Fruit fly (Drosophila melanogaster) whole organism, embryonic: ENCODE data around the gene PGAP2.

Source experiments
- Ada2b ChIP-seq: fragments of 200-800 bp; sonication (Bioruptor generic); IDR thresholded peaks from 2 replicates; pipeline ENCODE4 v1.3.6; 2022; ENCODE audit warnings: missing biosample characterization, missing genetic modification characterization
- Aef1 ChIP-seq: fragments of 200-800 bp; sonication (Bioruptor generic); IDR thresholded peaks from 3 replicates; pipeline ENCODE4 v1.3.6; 2022; ENCODE audit warnings: missing biosample characterization, missing genetic modification characterization
- CG10274 ChIP-seq: fragments of 200-800 bp; sonication (Bioruptor generic); optimal IDR thresholded peaks from 3 replicates; lab custom pipeline; 2017; ENCODE audit warnings: missing biosample characterization, mild to moderate bottlenecking, missing genetic modification characterization
- CG10321 ChIP-seq: fragments of 200-800 bp; sonication (Bioruptor generic); IDR thresholded peaks from 2 replicates; pipeline ENCODE4 v1.3.6; 2022; ENCODE audit warnings: missing biosample characterization, missing genetic modification characterization
- CG10431 ChIP-seq: fragments of 200-800 bp; sonication (Bioruptor generic); optimal IDR thresholded peaks from 3 replicates; lab custom pipeline; 2018; ENCODE audit warnings: missing biosample characterization, mild to moderate bottlenecking, missing genetic modification characterization
- CG10543 ChIP-seq: fragments of 200-800 bp; sonication (Bioruptor generic); optimal IDR thresholded peaks from 3 replicates; lab custom pipeline; 2017; ENCODE audit warnings: missing biosample characterization, mild to moderate bottlenecking, missing genetic modification characterization, moderate library complexity
- CG12071 ChIP-seq: fragments of 200-800 bp; sonication (Bioruptor generic); optimal IDR thresholded peaks from 3 replicates; lab custom pipeline; 2018; ENCODE audit warnings: missing biosample characterization, mild to moderate bottlenecking, missing genetic modification characterization
- CG14014 ChIP-seq: fragments of 200-800 bp; sonication (Bioruptor generic); IDR thresholded peaks from 2 replicates; pipeline ENCODE4 v1.3.6; 2022; ENCODE audit warnings: missing biosample characterization, missing genetic modification characterization
- CG14710 ChIP-seq: fragments of 200-800 bp; sonication (Bioruptor generic); optimal IDR thresholded peaks from 3 replicates; lab custom pipeline; 2019; ENCODE audit warnings: missing biosample characterization, mild to moderate bottlenecking, missing genetic modification characterization, moderate library complexity
- CG1832 ChIP-seq: fragments of 200-800 bp; sonication (Bioruptor generic); optimal IDR thresholded peaks from 2 replicates; lab custom pipeline; 2017; ENCODE audit warnings: missing biosample characterization, mild to moderate bottlenecking, missing genetic modification characterization, inconsistent platforms
- CG31224 ChIP-seq: fragments of 200-800 bp; sonication (Bioruptor generic); IDR thresholded peaks from 2 replicates; pipeline ENCODE4 v1.3.6; 2022; ENCODE audit warnings: missing biosample characterization, missing genetic modification characterization
- CG31365 ChIP-seq: fragments of 200-800 bp; sonication (Bioruptor generic); optimal IDR thresholded peaks from 2 replicates; lab custom pipeline; 2018; ENCODE audit warnings: missing biosample characterization, mild to moderate bottlenecking, missing genetic modification characterization
- CG32772 ChIP-seq: fragments of 200-800 bp; sonication (Bioruptor generic); IDR thresholded peaks from 2 replicates; pipeline ENCODE4 v1.3.6; 2022; ENCODE audit warnings: missing biosample characterization, missing genetic modification characterization
- CG3407 ChIP-seq: fragments of 200-800 bp; sonication (Bioruptor generic); optimal IDR thresholded peaks from 2 replicates; lab custom pipeline; 2018; ENCODE audit warnings: missing biosample characterization, mild to moderate bottlenecking, missing genetic modification characterization
- CG5245 ChIP-seq: fragments of 200-800 bp; sonication (Bioruptor generic); optimal IDR thresholded peaks from 3 replicates; lab custom pipeline; 2016; ENCODE audit warnings: missing biosample characterization, missing genetic modification characterization
- CG8359 ChIP-seq: fragments of 200-800 bp; sonication (Bioruptor generic); optimal IDR thresholded peaks from 2 replicates; lab custom pipeline; 2017; ENCODE audit warnings: missing biosample characterization, mild to moderate bottlenecking, missing genetic modification characterization, borderline replicate concordance
- CG9876 ChIP-seq: fragments of 200-800 bp; sonication (Bioruptor generic); optimal IDR thresholded peaks from 2 replicates; lab custom pipeline; 2016; ENCODE audit warnings: missing biosample characterization, missing genetic modification characterization
- CkIIα-i1 ChIP-seq: fragments of 200-800 bp; sonication (Bioruptor generic); IDR thresholded peaks from 2 replicates; pipeline ENCODE4 v1.3.6; 2022; ENCODE audit warnings: missing biosample characterization, missing genetic modification characterization
- Dp ChIP-seq: fragments of 200-800 bp; sonication (Bioruptor generic); optimal IDR thresholded peaks from 2 replicates; lab custom pipeline; 2018; ENCODE audit warnings: missing biosample characterization, mild to moderate bottlenecking, missing genetic modification characterization, moderate library complexity
- Elba2 ChIP-seq: fragments of 200-800 bp; sonication (Bioruptor generic); optimal IDR thresholded peaks from 3 replicates; lab custom pipeline; 2016; ENCODE audit warnings: missing biosample characterization, missing genetic modification characterization
- Fer1 ChIP-seq: fragments of 200-800 bp; sonication (Bioruptor generic); optimal IDR thresholded peaks from 2 replicates; lab custom pipeline; 2017; ENCODE audit warnings: missing biosample characterization, mild to moderate bottlenecking, missing genetic modification characterization
- HHEX ChIP-seq: fragments of 200-800 bp; sonication (Bioruptor generic); optimal IDR thresholded peaks from 3 replicates; lab custom pipeline; 2017; ENCODE audit warnings: missing biosample characterization, mild to moderate bottlenecking, missing genetic modification characterization, missing genetic modification reagents
- HmgZ ChIP-seq: fragments of 200-800 bp; sonication (Bioruptor generic); optimal IDR thresholded peaks from 2 replicates; lab custom pipeline; 2018; ENCODE audit warnings: missing biosample characterization, mild to moderate bottlenecking, missing genetic modification characterization
- Hmr ChIP-seq: fragments of 200-800 bp; sonication (Bioruptor generic); optimal IDR thresholded peaks from 3 replicates; lab custom pipeline; 2017; ENCODE audit warnings: mild to moderate bottlenecking, missing biosample characterization, missing genetic modification reagents, missing genetic modification characterization
- Kr ChIP-seq: fragments of 200-800 bp; sonication (Bioruptor generic); optimal IDR thresholded peaks from 2 replicates; lab custom pipeline; 2017; ENCODE audit warnings: missing biosample characterization, mild to moderate bottlenecking, missing genetic modification characterization
- MBD-R2 ChIP-seq: fragments of 200-800 bp; sonication (Bioruptor generic); IDR thresholded peaks from 2 replicates; pipeline ENCODE4 v1.3.6; 2022; ENCODE audit warnings: missing biosample characterization, missing genetic modification characterization
- MTF-1 ChIP-seq: fragments of 200-800 bp; sonication (Bioruptor generic); optimal IDR thresholded peaks from 2 replicates; lab custom pipeline; 2018; ENCODE audit warnings: missing biosample characterization, mild to moderate bottlenecking, missing genetic modification characterization, borderline replicate concordance
- Mes4 ChIP-seq: fragments of 200-800 bp; sonication (Bioruptor generic); optimal IDR thresholded peaks from 2 replicates; lab custom pipeline; 2016; ENCODE audit warnings: missing biosample characterization, missing genetic modification characterization
- Sox102F ChIP-seq: fragments of 200-800 bp; sonication (Bioruptor generic); optimal IDR thresholded peaks from 2 replicates; lab custom pipeline; 2018; ENCODE audit warnings: missing biosample characterization, mild to moderate bottlenecking, missing genetic modification characterization, moderate library complexity
- YL-1 ChIP-seq: fragments of 200-800 bp; sonication (Bioruptor generic); optimal IDR thresholded peaks from 3 replicates; lab custom pipeline; 2017; ENCODE audit warnings: missing biosample characterization, mild to moderate bottlenecking, missing genetic modification characterization
- ap ChIP-seq: fragments of 200-800 bp; sonication (Bioruptor generic); IDR thresholded peaks from 2 replicates; pipeline ENCODE4 v1.3.6; 2022; ENCODE audit warnings: missing biosample characterization, missing genetic modification characterization
- bbx ChIP-seq: fragments of 200-800 bp; sonication (Bioruptor generic); IDR thresholded peaks from 2 replicates; pipeline ENCODE4 v1.3.6; 2022; ENCODE audit warnings: missing biosample characterization, missing genetic modification characterization; ENCODE audit not compliant: partially characterized antibody
- exex ChIP-seq: fragments of 200-800 bp; sonication (Bioruptor generic); optimal IDR thresholded peaks from 4 replicates; lab custom pipeline; 2018; ENCODE audit warnings: missing biosample characterization, mild to moderate bottlenecking, missing genetic modification characterization, moderate library complexity
- fd3F ChIP-seq: fragments of 200-800 bp; sonication (Bioruptor generic); optimal IDR thresholded peaks from 2 replicates; lab custom pipeline; 2018; ENCODE audit warnings: missing biosample characterization, mild to moderate bottlenecking, missing genetic modification characterization, moderate library complexity
- ham ChIP-seq: fragments of 200-800 bp; sonication (Bioruptor generic); IDR thresholded peaks from 2 replicates; pipeline ENCODE4 v1.3.6; 2022; ENCODE audit warnings: missing biosample characterization, missing genetic modification characterization
- hb ChIP-seq: fragments of 200-800 bp; sonication (Bioruptor generic); IDR thresholded peaks from 3 replicates; pipeline ENCODE4 v1.3.6; 2022; ENCODE audit warnings: missing biosample characterization, missing genetic modification characterization; ENCODE audit not compliant: partially characterized antibody
- hbn ChIP-seq: fragments of 200-800 bp; sonication (Bioruptor generic); IDR thresholded peaks from 2 replicates; pipeline ENCODE4 v1.3.6; 2022; ENCODE audit warnings: missing biosample characterization, missing genetic modification characterization; ENCODE audit not compliant: partially characterized antibody
- ind ChIP-seq: fragments of 200-800 bp; sonication (Bioruptor generic); optimal IDR thresholded peaks from 3 replicates; lab custom pipeline; 2016; ENCODE audit warnings: missing biosample characterization, missing genetic modification characterization
- lab ChIP-seq: fragments of 200-800 bp; sonication (Bioruptor generic); optimal IDR thresholded peaks from 3 replicates; lab custom pipeline; 2017; ENCODE audit warnings: missing biosample characterization, missing genetic modification characterization, mild to moderate bottlenecking, moderate library complexity, missing genetic modification reagents
- mam ChIP-seq: fragments of 200-800 bp; sonication (Bioruptor generic); optimal IDR thresholded peaks from 3 replicates; lab custom pipeline; 2016; ENCODE audit warnings: missing biosample characterization, missing genetic modification characterization
- nerfin-2 ChIP-seq: fragments of 200-800 bp; sonication (Bioruptor generic); IDR thresholded peaks from 2 replicates; pipeline ENCODE4 v1.3.6; 2022; ENCODE audit warnings: missing biosample characterization, missing genetic modification characterization; ENCODE audit not compliant: partially characterized antibody
- repo ChIP-seq: fragments of 200-800 bp; sonication (Bioruptor generic); optimal IDR thresholded peaks from 2 replicates; lab custom pipeline; 2016; ENCODE audit warnings: missing biosample characterization, missing genetic modification characterization
- salm ChIP-seq: fragments of 200-800 bp; sonication (Bioruptor generic); optimal IDR thresholded peaks from 2 replicates; lab custom pipeline; 2018; ENCODE audit warnings: missing biosample characterization, mild to moderate bottlenecking, missing genetic modification characterization
- sna ChIP-seq: fragments of 200-800 bp; sonication (Bioruptor generic); IDR thresholded peaks from 2 replicates; pipeline ENCODE4 v1.3.6; 2022; ENCODE audit warnings: missing biosample characterization, missing genetic modification characterization; ENCODE audit not compliant: partially characterized antibody
- sqz ChIP-seq: fragments of 200-800 bp; sonication (Bioruptor generic); optimal IDR thresholded peaks from 3 replicates; lab custom pipeline; 2018; ENCODE audit warnings: missing biosample characterization, mild to moderate bottlenecking, missing genetic modification characterization

PGAP2 gene

DNA sequence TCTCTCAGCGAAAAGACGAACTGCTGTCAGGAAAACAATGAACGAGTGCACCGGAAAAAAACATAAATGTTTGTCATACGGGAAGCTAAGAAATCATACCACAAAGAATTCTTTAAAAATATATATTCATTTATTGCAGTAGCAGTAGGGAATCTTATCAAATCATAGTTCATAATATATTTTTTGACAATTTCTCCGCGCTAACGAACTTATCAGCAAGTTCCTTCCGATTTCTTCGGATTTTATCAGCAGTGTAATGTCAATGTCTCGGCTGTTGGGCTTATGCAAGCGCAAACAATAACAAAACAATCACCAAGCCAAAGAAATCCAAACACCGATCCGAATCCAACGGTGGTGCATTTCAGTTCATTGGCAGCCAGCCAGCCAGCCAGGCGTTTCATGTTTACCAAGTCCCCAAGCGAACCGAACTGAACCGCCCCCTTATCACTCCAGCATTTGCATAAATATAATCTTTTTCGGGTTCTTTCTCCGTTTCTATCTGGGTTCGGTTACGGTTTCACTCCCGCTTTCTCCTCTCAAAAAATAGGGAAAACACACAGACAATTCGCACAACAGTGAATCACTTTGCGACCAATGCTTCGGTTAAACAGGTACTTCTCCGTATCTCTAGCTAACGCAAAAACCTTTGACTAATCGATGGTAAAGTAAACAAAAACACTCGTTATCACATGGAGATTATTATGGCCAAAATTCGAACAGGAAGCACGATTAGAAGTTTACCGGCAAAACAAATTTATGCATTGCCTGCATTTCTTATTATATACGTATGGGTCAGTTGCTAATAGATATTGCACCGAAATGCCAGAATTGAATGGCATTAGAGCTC lies 8.4 kb upstream of the PGAP2 start (continued):
- TF ChIP-seq salm (tag; lab: Kevin White, UChicago) (peak; percentile 44), CG10431 (GFP tag; lab: Kevin White, UChicago) (peak; percentile 24), CG10321 (GFP tag; lab: Robert Waterston, UW) (no peak), Kr (GFP tag; lab: Kevin White, UChicago) (peak; percentile 27), CG3407 (peak; percentile 57), hb (GFP tag; lab: Robert Waterston, UW) (no peak), HmgZ (no peak), lab (GFP tag; lab: Kevin White, UChicago) (no peak), CG1832 (GFP tag; lab: Kevin White, UChicago) (no peak), ham (GFP tag; lab: Robert Waterston, UW) (no peak), Ada2b (GFP tag; lab: Robert Waterston, UW) (no peak), CG8359 (GFP tag; lab: Kevin White, UChicago) (no peak), MBD-R2 (GFP tag; lab: Robert Waterston, UW) (no peak), ap (no peak), repo (no peak), CkIIα-i1 (GFP tag; lab: Robert Waterston, UW) (no peak), Dp (no peak), CG12071 (GFP tag; lab: Kevin White, UChicago) (no peak), Mes4 (peak; percentile 18), mam (GFP tag; lab: Kevin White, UChicago) (no peak), bbx (GFP tag; lab: Robert Waterston, UW) (no peak), Fer1 (GFP tag; lab: Kevin White, UChicago) (no peak), CG10274 (no peak), Aef1 (no peak), CG31365 (tag; lab: Kevin White, UChicago) (no peak), CG5245 (peak; percentile 19), CG14014 (GFP tag; lab: Robert Waterston, UW) (no peak), nerfin-2 (GFP tag; lab: Robert Waterston, UW) (no peak), CG32772 (GFP tag; lab: Robert Waterston, UW) (no peak; the same call in 1 of the 2 replicates), fd3F (no peak), CG10543 (GFP tag; lab: Kevin White, UChicago) (no peak), exex (tag; lab: Kevin White, UChicago) (peak; percentile 61), hbn (GFP tag; lab: Robert Waterston, UW) (no peak), CG9876 (GFP tag; lab: Kevin White, UChicago) (no peak), sqz (GFP tag; lab: Kevin White, UChicago) (no peak), HHEX (GFP tag; lab: Kevin White, UChicago) (no peak), MTF-1 (GFP tag; lab: Kevin White, UChicago) (no peak), CG14710 (tag; lab: Kevin White, UChicago) (peak; percentile 39), ind (GFP tag; lab: Kevin White, UChicago) (no peak), Elba2 (GFP tag; lab: Kevin White, UChicago) (no peak), sna (no peak), Hmr (GFP tag; lab: Kevin White, UChicago) (no peak), CG31224 (GFP tag; lab: Robert Waterston, UW) (no peak), YL-1 (GFP tag; lab: Kevin White, UChicago) (no peak), Sox102F (GFP tag; lab: Kevin White, UChicago) (peak; percentile 90)
